Worm (Caenorhabditis elegans) whole organism, early embryonic: ENCODE measurements around the gene T13C2.3.

ENCODE experiments used
- B0310.2 ChIP-seq: sonication (generic microtip); optimal IDR thresholded peaks from 2 replicates; lab custom pipeline; 2016; ENCODE audit warnings: mild to moderate bottlenecking, missing genetic modification characterization, missing compliant biosample characterization
- F13C5.2 ChIP-seq: sonication (generic microtip); optimal IDR thresholded peaks from 2 replicates; lab custom pipeline; 2017; ENCODE audit warnings: mild to moderate bottlenecking, missing genetic modification characterization, inconsistent platforms, missing compliant biosample characterization
- aly-1 ChIP-seq: sonication (generic microtip); optimal IDR thresholded peaks from 2 replicates; lab custom pipeline; 2016; ENCODE audit warnings: missing genetic modification characterization, missing compliant biosample characterization
- ama-1 ChIP-seq: fragments of 150-350 bp; optimal IDR thresholded peaks from 2 replicates; lab custom pipeline; 2014
- ceh-13 ChIP-seq: fragments of 200-800 bp; sonication (Bioruptor generic); optimal IDR thresholded peaks from 2 replicates; lab custom pipeline; 2018; ENCODE audit warnings: mild to moderate bottlenecking, missing genetic modification characterization, missing compliant biosample characterization
- ceh-36 ChIP-seq: sonication (generic microtip); optimal IDR thresholded peaks from 2 replicates; lab custom pipeline; 2016; ENCODE audit warnings: missing genetic modification characterization, inconsistent platforms, missing compliant biosample characterization
- ets-7 ChIP-seq: sonication (generic microtip); optimal IDR thresholded peaks from 2 replicates; lab custom pipeline; 2016; ENCODE audit warnings: missing genotype, missing genetic modification characterization, missing compliant biosample characterization
- flt-1 ChIP-seq: fragments of 200-800 bp; sonication (Bioruptor generic); IDR thresholded peaks from 2 replicates; pipeline ENCODE4 v1.3.6; 2022; ENCODE audit warnings: missing genetic modification characterization, missing compliant biosample characterization
- hmbx-1 ChIP-seq: sonication (generic microtip); optimal IDR thresholded peaks from 2 replicates; lab custom pipeline; 2016; ENCODE audit warnings: mild to moderate bottlenecking, missing genetic modification characterization, missing compliant biosample characterization
- hmg-4 ChIP-seq: fragments of 200-800 bp; sonication (Bioruptor generic); optimal IDR thresholded peaks from 2 replicates; lab custom pipeline; 2018; ENCODE audit warnings: mild to moderate bottlenecking, missing genetic modification characterization, missing compliant biosample characterization
- hnd-1 ChIP-seq: sonication (generic microtip); optimal IDR thresholded peaks from 2 replicates; lab custom pipeline; 2016; ENCODE audit warnings: missing genetic modification characterization, missing compliant biosample characterization
- pes-1 ChIP-seq: fragments of 200-800 bp; sonication (Bioruptor generic); IDR thresholded peaks from 2 replicates; pipeline ENCODE4 v1.3.6; 2022; ENCODE audit warnings: missing genetic modification reagents, missing genetic modification characterization, missing compliant biosample characterization
- scrt-1 ChIP-seq: fragments of 200-800 bp; sonication (Bioruptor generic); IDR thresholded peaks from 2 replicates; pipeline ENCODE4 v1.3.6; 2022; ENCODE audit warnings: missing genetic modification characterization, missing compliant biosample characterization
- sea-1 ChIP-seq: fragments of 200-800 bp; sonication (Bioruptor generic); conservative IDR thresholded peaks from 2 replicates; pipeline ENCODE4 v1.3.6; 2022; ENCODE audit warnings: missing genetic modification characterization, missing compliant biosample characterization
- tbx-11 ChIP-seq: fragments of 200-800 bp; sonication (Bioruptor generic); IDR thresholded peaks from 2 replicates; pipeline ENCODE4 v1.3.6; 2022; ENCODE audit warnings: missing genetic modification characterization, missing compliant biosample characterization
- tbx-37 ChIP-seq: fragments of 200-800 bp; sonication (Bioruptor generic); conservative IDR thresholded peaks from 2 replicates; pipeline ENCODE4 v1.3.6; 2022; ENCODE audit warnings: missing genetic modification reagents, missing genetic modification characterization, missing compliant biosample characterization
- tra-4 ChIP-seq: sonication (generic microtip); optimal IDR thresholded peaks from 2 replicates; lab custom pipeline; 2017; ENCODE audit warnings: missing genetic modification characterization, missing compliant biosample characterization

The T13C2.3 gene

ce11 chrII:6749422-6749821 lies 39.6 kb upstream of the T13C2.3 start, which contains the start of gene F41G3.10:
F41G3.10 (minus strand) TSS chrII:6749522.
- TF ChIP-seq ceh-36 (no peak), aly-1 (no peak), scrt-1 (GFP tag; lab: Robert Waterston, UW) (no peak), F13C5.2 (tag; lab: Kevin White, UChicago) (no peak), ets-7 (no peak), hmg-4 (GFP tag; lab: Kevin White, UChicago) (no peak), pes-1 (no peak)

ce11 chrII:6750929-6751328 lies 38.1 kb upstream of the T13C2.3 start, which contains the start of gene F41G3.20:
F41G3.20 (minus strand) TSS chrII:6751029.
- no peak for TF ChIP-seq B0310.2 (tag; lab: Kevin White, UChicago)
- TF ChIP-seq hnd-1, result no peak
- TF ChIP-seq sea-1 (GFP tag; lab: Robert Waterston, UW), result no peak
- TF ChIP-seq hmbx-1 (tag; lab: Kevin White, UChicago), result no peak
- no peak for TF ChIP-seq F13C5.2 (tag; lab: Kevin White, UChicago)
- no peak for TF ChIP-seq ceh-36

ce11 chrII:6752027-6752426 lies 37.0 kb upstream of the T13C2.3 start, which contains the start of gene F41G3.19:
F41G3.19 (minus strand) TSS chrII:6752127.
- TF ChIP-seq flt-1 (GFP tag; lab: Robert Waterston, UW), result no peak
- no peak for TF ChIP-seq ceh-36
- TF ChIP-seq ets-7, result no peak
- TF ChIP-seq pes-1, result no peak
- no peak for TF ChIP-seq sea-1 (GFP tag; lab: Robert Waterston, UW)
- TF ChIP-seq F13C5.2 (tag; lab: Kevin White, UChicago), result no peak
- no peak for TF ChIP-seq hnd-1
- TF ChIP-seq tra-4 (tag; lab: Kevin White, UChicago), result no peak
- TF ChIP-seq aly-1, result no peak
- no peak for TF ChIP-seq hmg-4 (GFP tag; lab: Kevin White, UChicago)
- no peak for TF ChIP-seq ceh-13
- TF ChIP-seq scrt-1 (GFP tag; lab: Robert Waterston, UW), result no peak
- TF ChIP-seq hmbx-1 (tag; lab: Kevin White, UChicago), result no peak
- no peak for TF ChIP-seq tbx-37 (GFP tag; lab: Robert Waterston, UW)
- TF ChIP-seq tbx-11, result no peak
- TF ChIP-seq B0310.2 (tag; lab: Kevin White, UChicago), result no peak
- no peak for TF ChIP-seq ama-1 (lab: Kevin White, UChicago)

- TF ChIP-seq pes-1 (no peak), tra-4 (tag; lab: Kevin White, UChicago) (no peak), hmbx-1 (tag; lab: Kevin White, UChicago) (no peak), hnd-1 (no peak), ceh-13 (no peak), flt-1 (GFP tag; lab: Robert Waterston, UW) (no peak), ceh-36 (no peak), sea-1 (GFP tag; lab: Robert Waterston, UW) (no peak), tbx-11 (no peak), ets-7 (no peak), ama-1 (lab: Kevin White, UChicago) (no peak), F13C5.2 (tag; lab: Kevin White, UChicago) (no peak), B0310.2 (tag; lab: Kevin White, UChicago) (no peak), tbx-37 (GFP tag; lab: Robert Waterston, UW) (no peak), aly-1 (no peak), hmg-4 (GFP tag; lab: Kevin White, UChicago) (no peak), scrt-1 (GFP tag; lab: Robert Waterston, UW) (no peak)
Observed at ce11 chrII:6752850-6753249, 36.2 kb upstream of the T13C2.3 start, which contains the start of gene F41G3.21. F41G3.21 (minus strand) TSS chrII:6752950.

ce11 chrII:6754671-6755224 lies 34.3 kb upstream of the T13C2.3 start, which contains the start of the genes srx-95 and fis-1:
srx-95 (minus strand) TSS chrII:6754771.
fis-1 (plus strand) TSS chrII:6755174.
- no peak for TF ChIP-seq flt-1 (GFP tag; lab: Robert Waterston, UW)
- TF ChIP-seq ceh-13, result no peak
- no peak for TF ChIP-seq sea-1 (GFP tag; lab: Robert Waterston, UW)
- TF ChIP-seq aly-1, result no peak
- no peak for TF ChIP-seq tra-4 (tag; lab: Kevin White, UChicago)
- TF ChIP-seq ceh-36, result no peak
- TF ChIP-seq ets-7, result no peak
- no peak for TF ChIP-seq hmbx-1 (tag; lab: Kevin White, UChicago)

- no peak for TF ChIP-seq hmbx-1 (tag; lab: Kevin White, UChicago)
- TF ChIP-seq aly-1, result no peak
- TF ChIP-seq F13C5.2 (tag; lab: Kevin White, UChicago), result no peak
- TF ChIP-seq tbx-11, result no peak
- no peak for TF ChIP-seq hmg-4 (GFP tag; lab: Kevin White, UChicago)
- TF ChIP-seq ets-7, result no peak
- TF ChIP-seq tbx-37 (GFP tag; lab: Robert Waterston, UW), result no peak
- no peak for TF ChIP-seq flt-1 (GFP tag; lab: Robert Waterston, UW)
- TF ChIP-seq tra-4 (tag; lab: Kevin White, UChicago), result no peak
- no peak for TF ChIP-seq ceh-13
- no peak for TF ChIP-seq B0310.2 (tag; lab: Kevin White, UChicago)
- TF ChIP-seq ama-1 (lab: Kevin White, UChicago), result no peak
- no peak for TF ChIP-seq hnd-1
Observed at ce11 chrII:6756232-6756631, 32.8 kb upstream of the T13C2.3 start, which contains the start of gene F41G3.3. F41G3.3 (plus strand) TSS chrII:6756532.

- no peak for TF ChIP-seq hmg-4 (GFP tag; lab: Kevin White, UChicago)
- no peak for TF ChIP-seq sea-1 (GFP tag; lab: Robert Waterston, UW)
- no peak for TF ChIP-seq flt-1 (GFP tag; lab: Robert Waterston, UW)
- TF ChIP-seq ets-7, result no peak
- no peak for TF ChIP-seq hmbx-1 (tag; lab: Kevin White, UChicago)
- TF ChIP-seq aly-1, result no peak
- no peak for TF ChIP-seq scrt-1 (GFP tag; lab: Robert Waterston, UW)
- no peak for TF ChIP-seq hnd-1
- TF ChIP-seq pes-1, result no peak
- no peak for TF ChIP-seq F13C5.2 (tag; lab: Kevin White, UChicago)
- TF ChIP-seq ceh-13, result no peak
- no peak for TF ChIP-seq ceh-36
Observed at ce11 chrII:6764734-6765133, 24.3 kb upstream of the T13C2.3 start, which contains the start of gene nlp-50. nlp-50 (plus strand) TSS chrII:6765034.
